Fruit fly (Drosophila melanogaster) whole organism, embryonic: ENCODE data around the gene CG17118.
A peak's percentile ranks its signal among the peaks of the same experiment; 100 is the strongest.

Experiments
- Ada2b ChIP-seq: fragments of 200-800 bp; sonication (Bioruptor generic); IDR thresholded peaks from 2 replicates; pipeline ENCODE4 v1.3.6; 2022; ENCODE audit warnings: missing biosample characterization, missing genetic modification characterization
- Asciz ChIP-seq: fragments of 200-800 bp; sonication (Bioruptor generic); optimal IDR thresholded peaks from 2 replicates; lab custom pipeline; 2017; ENCODE audit warnings: missing biosample characterization, mild to moderate bottlenecking, missing genetic modification characterization, missing genetic modification reagents
- Bteb2 ChIP-seq: fragments of 200-800 bp; sonication (Bioruptor generic); optimal IDR thresholded peaks from 2 replicates; lab custom pipeline; 2016; ENCODE audit warnings: missing biosample characterization, missing genetic modification characterization
- CG10321 ChIP-seq: fragments of 200-800 bp; sonication (Bioruptor generic); IDR thresholded peaks from 2 replicates; pipeline ENCODE4 v1.3.6; 2022; ENCODE audit warnings: missing biosample characterization, missing genetic modification characterization
- CG11093 ChIP-seq: fragments of 200-800 bp; sonication (Bioruptor generic); IDR thresholded peaks from 3 replicates; pipeline ENCODE4 v1.3.6; 2022; ENCODE audit warnings: missing biosample characterization, missing genetic modification characterization
- CG11696 ChIP-seq: fragments of 200-800 bp; sonication (Bioruptor generic); IDR thresholded peaks from 2 replicates; pipeline ENCODE4 v1.3.6; 2022; ENCODE audit warnings: missing biosample characterization, missing genetic modification characterization
- CG12942 ChIP-seq: fragments of 200-800 bp; sonication (Bioruptor generic); optimal IDR thresholded peaks from 3 replicates; lab custom pipeline; 2016; ENCODE audit warnings: missing biosample characterization, missing genetic modification characterization
- CG13123 ChIP-seq: fragments of 200-800 bp; sonication (Bioruptor generic); optimal IDR thresholded peaks from 2 replicates; lab custom pipeline; 2016; ENCODE audit warnings: missing biosample characterization, missing genetic modification characterization
- CG13296 ChIP-seq: fragments of 200-800 bp; sonication (Bioruptor generic); optimal IDR thresholded peaks from 3 replicates; lab custom pipeline; 2018; ENCODE audit warnings: missing biosample characterization, mild to moderate bottlenecking, missing genetic modification characterization
- CG13624 ChIP-seq: fragments of 200-800 bp; sonication (Bioruptor generic); optimal IDR thresholded peaks from 2 replicates; lab custom pipeline; 2016; ENCODE audit warnings: missing biosample characterization, missing genetic modification characterization
- CG14667 ChIP-seq: fragments of 200-800 bp; sonication (Bioruptor generic); IDR thresholded peaks from 2 replicates; pipeline ENCODE4 v1.3.6; 2022; ENCODE audit warnings: missing biosample characterization, missing genetic modification characterization
- CG14965 ChIP-seq: fragments of 200-800 bp; sonication (Bioruptor generic); optimal IDR thresholded peaks from 2 replicates; lab custom pipeline; 2016; ENCODE audit warnings: missing biosample characterization, missing genetic modification characterization, borderline replicate concordance
- CG15601 ChIP-seq: fragments of 200-800 bp; sonication (Bioruptor generic); optimal IDR thresholded peaks from 3 replicates; lab custom pipeline; 2019; ENCODE audit warnings: missing biosample characterization, mild to moderate bottlenecking, missing genetic modification characterization, moderate library complexity
- CG18476 ChIP-seq: fragments of 200-800 bp; sonication (Bioruptor generic); optimal IDR thresholded peaks from 2 replicates; lab custom pipeline; 2016; ENCODE audit warnings: missing biosample characterization, mild to moderate bottlenecking, missing genetic modification characterization
- CG18599 ChIP-seq: fragments of 200-800 bp; sonication (Bioruptor generic); optimal IDR thresholded peaks from 3 replicates; lab custom pipeline; 2017; ENCODE audit warnings: missing biosample characterization, missing genetic modification characterization, mild to moderate bottlenecking, moderate library complexity, missing genetic modification reagents
- CG31224 ChIP-seq: fragments of 200-800 bp; sonication (Bioruptor generic); IDR thresholded peaks from 2 replicates; pipeline ENCODE4 v1.3.6; 2022; ENCODE audit warnings: missing biosample characterization, missing genetic modification characterization
- CG3726 ChIP-seq: fragments of 200-800 bp; sonication (Bioruptor generic); IDR thresholded peaks from 3 replicates; pipeline ENCODE4, ENCODE4 v1.3.6; 2022; ENCODE audit warnings: missing biosample characterization, missing genetic modification characterization
- CG4360 ChIP-seq: fragments of 200-800 bp; sonication (Bioruptor generic); IDR thresholded peaks from 2 replicates; pipeline ENCODE4 v1.3.6; 2022; ENCODE audit warnings: missing biosample characterization, missing genetic modification characterization
- CG4424 ChIP-seq: fragments of 200-800 bp; sonication (Bioruptor generic); optimal IDR thresholded peaks from 3 replicates; lab custom pipeline; 2016; ENCODE audit warnings: missing biosample characterization, missing genetic modification characterization
- CG4730 ChIP-seq: fragments of 200-800 bp; sonication (Bioruptor generic); IDR thresholded peaks from 2 replicates; pipeline ENCODE4 v1.3.6; 2022; ENCODE audit warnings: missing biosample characterization, missing genetic modification characterization
- CG6791 ChIP-seq: fragments of 200-800 bp; sonication (Bioruptor generic); IDR thresholded peaks from 3 replicates; pipeline ENCODE4 v1.3.6; 2022; ENCODE audit warnings: missing biosample characterization, missing genetic modification characterization; ENCODE audit not compliant: partially characterized antibody
- D ChIP-seq, 2 experiments: fragments of 200-800 bp in 1 of 2; fragments of >200 bp in 1 of 2; sonication (Bioruptor generic) in 1 of 2; optimal IDR thresholded peaks; 2 replicates in 1 of 2; 3 replicates in 1 of 2; lab custom pipeline; 2017; ENCODE audit warnings: mild to moderate bottlenecking in 1 of 2, missing biosample characterization in 1 of 2, missing genetic modification characterization in 1 of 2, missing genetic modification reagents in 1 of 2
- Dll ChIP-seq: fragments of 200-800 bp; sonication (Bioruptor generic); IDR thresholded peaks from 4 replicates; pipeline ENCODE4 v1.3.6; 2022; ENCODE audit warnings: missing biosample characterization, missing genetic modification characterization; ENCODE audit not compliant: partially characterized antibody
- Doc2 ChIP-seq: fragments of 200-800 bp; sonication (Bioruptor generic); IDR thresholded peaks from 2 replicates; pipeline ENCODE4 v1.3.6; 2022; ENCODE audit warnings: missing biosample characterization, missing genetic modification characterization
- ERR ChIP-seq: fragments of 200-800 bp; sonication (Bioruptor generic); optimal IDR thresholded peaks from 2 replicates; lab custom pipeline; 2016; ENCODE audit warnings: missing biosample characterization, missing genetic modification characterization
- Ets97D ChIP-seq: fragments of 200-800 bp; sonication (Bioruptor generic); optimal IDR thresholded peaks from 3 replicates; lab custom pipeline; 2016; ENCODE audit warnings: missing biosample characterization, missing genetic modification characterization
- Hr51 ChIP-seq, 2 experiments: fragments of 200-800 bp; sonication (Bioruptor generic); optimal IDR thresholded peaks; 2 replicates in 1 of 2; 3 replicates in 1 of 2; lab custom pipeline; 2016 to 2018; ENCODE audit warnings: missing biosample characterization in 2 of 2, missing genetic modification characterization in 2 of 2, mild to moderate bottlenecking in 1 of 2, moderate library complexity in 1 of 2
- Kr ChIP-seq: fragments of 200-800 bp; sonication (Bioruptor generic); optimal IDR thresholded peaks from 2 replicates; lab custom pipeline; 2017; ENCODE audit warnings: missing biosample characterization, mild to moderate bottlenecking, missing genetic modification characterization
- Mad ChIP-seq: fragments of 200-800 bp; sonication (Bioruptor generic); optimal IDR thresholded peaks from 2 replicates; lab custom pipeline; 2016; ENCODE audit warnings: missing biosample characterization, missing genetic modification characterization
- Mrtf ChIP-seq: fragments of 200-800 bp; sonication (Bioruptor generic); IDR thresholded peaks from 3 replicates; pipeline ENCODE4 v1.3.6; 2022; ENCODE audit warnings: missing biosample characterization, missing genetic modification characterization
- TFAM ChIP-seq: fragments of 200-800 bp; sonication (Bioruptor generic); optimal IDR thresholded peaks from 2 replicates; lab custom pipeline; 2017; ENCODE audit warnings: missing biosample characterization, missing genetic modification characterization, inconsistent platforms
- ase ChIP-seq: fragments of 200-800 bp; sonication (Bioruptor generic); IDR thresholded peaks from 3 replicates; pipeline ENCODE4 v1.3.6; 2022; ENCODE audit warnings: missing biosample characterization, missing genetic modification characterization
- bab2 ChIP-seq: fragments of 200-800 bp; sonication (Bioruptor generic); optimal IDR thresholded peaks from 2 replicates; lab custom pipeline; 2016; ENCODE audit warnings: missing biosample characterization, missing genetic modification characterization
- bbx ChIP-seq: fragments of 200-800 bp; sonication (Bioruptor generic); IDR thresholded peaks from 2 replicates; pipeline ENCODE4 v1.3.6; 2022; ENCODE audit warnings: missing biosample characterization, missing genetic modification characterization; ENCODE audit not compliant: partially characterized antibody
- br ChIP-seq: fragments of >200 bp; optimal IDR thresholded peaks from 2 replicates; lab custom pipeline; 2017
- dati ChIP-seq: fragments of 200-800 bp; sonication (Bioruptor generic); IDR thresholded peaks from 2 replicates; pipeline ENCODE4 v1.3.6; 2022; ENCODE audit warnings: missing biosample characterization, missing genetic modification characterization
- grau ChIP-seq: fragments of 200-800 bp; optimal IDR thresholded peaks from 3 replicates; lab custom pipeline; 2019; ENCODE audit warnings: missing biosample characterization, mild to moderate bottlenecking, missing genetic modification characterization, moderate library complexity
- ham ChIP-seq: fragments of 200-800 bp; sonication (Bioruptor generic); IDR thresholded peaks from 2 replicates; pipeline ENCODE4 v1.3.6; 2022; ENCODE audit warnings: missing biosample characterization, missing genetic modification characterization
- her ChIP-seq: fragments of 200-800 bp; sonication (Bioruptor generic); optimal IDR thresholded peaks from 2 replicates; lab custom pipeline; 2016; ENCODE audit warnings: missing biosample characterization, missing genetic modification characterization
- lab ChIP-seq: fragments of 200-800 bp; sonication (Bioruptor generic); optimal IDR thresholded peaks from 3 replicates; lab custom pipeline; 2017; ENCODE audit warnings: missing biosample characterization, missing genetic modification characterization, mild to moderate bottlenecking, moderate library complexity, missing genetic modification reagents
- lov ChIP-seq, 2 experiments: fragments of 200-800 bp in 1 of 2; fragments of >200 bp in 1 of 2; sonication (Bioruptor generic) in 1 of 2; IDR thresholded peaks in 1 of 2; optimal IDR thresholded peaks in 1 of 2; 2 replicates in 1 of 2; 3 replicates in 1 of 2; pipeline versions ENCODE4 v1.3.6 to Lab custom; 2017 to 2022; ENCODE audit warnings: missing biosample characterization in 1 of 2, missing genetic modification characterization in 1 of 2
- onecut ChIP-seq: fragments of 200-800 bp; sonication (Bioruptor generic); IDR thresholded peaks from 2 replicates; pipeline ENCODE4 v1.3.6; 2022; ENCODE audit warnings: missing biosample characterization, missing genetic modification characterization
- pan ChIP-seq, 4 experiments: fragments of >200 bp in 3 of 4; fragments of 200-800 bp in 1 of 4; sonication (Bioruptor generic) in 1 of 4; optimal IDR thresholded peaks in 3 of 4; IDR thresholded peaks in 1 of 4; 2 replicates each; pipeline versions ENCODE4 v1.3.6 to Lab custom; 2017 to 2022; ENCODE audit warnings: missing biosample characterization in 2 of 4, missing genetic modification characterization in 2 of 4, mixed read lengths in 1 of 4
- row ChIP-seq: fragments of 200-800 bp; sonication (Bioruptor generic); IDR thresholded peaks from 3 replicates; pipeline ENCODE4 v1.3.6; 2022; ENCODE audit warnings: missing biosample characterization, missing genetic modification characterization
- sens-2 ChIP-seq: fragments of 200-800 bp; sonication (Bioruptor generic); IDR thresholded peaks from 2 replicates; pipeline ENCODE4 v1.3.6; 2022; ENCODE audit warnings: missing biosample characterization, missing genetic modification characterization
- sima ChIP-seq: fragments of 200-800 bp; sonication (Bioruptor generic); optimal IDR thresholded peaks from 2 replicates; lab custom pipeline; 2016; ENCODE audit warnings: missing biosample characterization, missing genetic modification characterization
- tap ChIP-seq: fragments of 200-800 bp; optimal IDR thresholded peaks from 3 replicates; lab custom pipeline; 2019; ENCODE audit warnings: missing biosample characterization, mild to moderate bottlenecking, missing genetic modification characterization, moderate library complexity
- trh ChIP-seq: fragments of 200-800 bp; sonication (Bioruptor generic); optimal IDR thresholded peaks from 2 replicates; lab custom pipeline; 2016; ENCODE audit warnings: missing biosample characterization, missing genetic modification characterization
- tx ChIP-seq: fragments of 200-800 bp; sonication (Bioruptor generic); optimal IDR thresholded peaks from 2 replicates; lab custom pipeline; 2016; ENCODE audit warnings: missing biosample characterization, missing genetic modification characterization
- vfl ChIP-seq: fragments of 200-800 bp; sonication (Bioruptor generic); optimal IDR thresholded peaks from 2 replicates; lab custom pipeline; 2016; ENCODE audit warnings: missing biosample characterization, missing genetic modification characterization
- yki ChIP-seq: fragments of >200 bp; optimal IDR thresholded peaks from 3 replicates; lab custom pipeline; 2018
- z ChIP-seq: fragments of 200-800 bp; sonication (Bioruptor generic); IDR thresholded peaks from 3 replicates; pipeline ENCODE4 v1.3.6; 2022; ENCODE audit warnings: missing biosample characterization, missing genetic modification characterization

Gene CG17118

dm6 chr2L:10743714-10744113 is 13.7 kb downstream of the CG17118 start, which contains the start of gene CG6729 (continued):
- TF ChIP-seq D (optimal IDR thresholded peaks at IDR 0.05; lab: Kevin White, UChicago), result no peak
- no peak for TF ChIP-seq D (GFP tag; optimal IDR thresholded peaks at IDR 0.05; lab: Kevin White, UChicago)
- TF ChIP-seq lab, result no peak
- no peak for TF ChIP-seq CG4424 (GFP tag; lab: Kevin White, UChicago)
- TF ChIP-seq sens-2 (GFP tag; lab: Robert Waterston, UW), result no peak
- TF ChIP-seq Hr51 (GFP tag; optimal IDR thresholded peaks at IDR 0.05; lab: Kevin White, UChicago), result no peak
- TF ChIP-seq dati (GFP tag; lab: Robert Waterston, UW), result no peak
- no peak for TF ChIP-seq CG4360 (GFP tag; lab: Robert Waterston, UW)
- TF ChIP-seq pan (optimal IDR thresholded peaks at IDR 0.05; lab: Kevin White, UChicago), result no peak
- no peak for TF ChIP-seq pan (GFP tag; optimal IDR thresholded peaks at IDR 0.05 in 1 of 2, IDR thresholded peaks at IDR 0.05 in 1 of 2)
- TF ChIP-seq her (GFP tag; lab: Kevin White, UChicago), result no peak
- TF ChIP-seq ase (GFP tag; lab: Robert Waterston, UW), result no peak
- no peak for TF ChIP-seq CG13624 (GFP tag; lab: Kevin White, UChicago)
- no peak for TF ChIP-seq Doc2 (GFP tag; lab: Robert Waterston, UW)
- TF ChIP-seq Kr (GFP tag; lab: Kevin White, UChicago), result no peak
- TF ChIP-seq CG6791 (GFP tag; lab: Robert Waterston, UW), result peak; percentile 80
- no peak for TF ChIP-seq onecut (GFP tag; lab: Robert Waterston, UW)
- TF ChIP-seq ERR (GFP tag; lab: Kevin White, UChicago), result no peak
- TF ChIP-seq trh (GFP tag; lab: Kevin White, UChicago), result no peak
- no peak for TF ChIP-seq CG13123 (GFP tag; lab: Kevin White, UChicago)
- TF ChIP-seq Mrtf (GFP tag; lab: Robert Waterston, UW), result no peak
- TF ChIP-seq CG31224, result no peak
- no peak for TF ChIP-seq CG3726 (GFP tag; lab: Robert Waterston, UW)
- TF ChIP-seq CG14667 (GFP tag; lab: Robert Waterston, UW), result no peak
- no peak for TF ChIP-seq tap
- TF ChIP-seq Mad, result no peak
- TF ChIP-seq Bteb2 (GFP tag; lab: Kevin White, UChicago), result no peak
- TF ChIP-seq CG11696 (GFP tag; lab: Robert Waterston, UW), result no peak
- no peak for TF ChIP-seq Ada2b (GFP tag; lab: Robert Waterston, UW)
- TF ChIP-seq br (lab: Kevin White, UChicago), result no peak
- no peak for TF ChIP-seq bab2 (GFP tag; lab: Kevin White, UChicago)
- no peak for TF ChIP-seq Ets97D
- no peak for TF ChIP-seq ham
- TF ChIP-seq CG11093 (GFP tag; lab: Robert Waterston, UW), result no peak
- TF ChIP-seq row (GFP tag; lab: Robert Waterston, UW), result no peak
- no peak for TF ChIP-seq Asciz (GFP tag; lab: Kevin White, UChicago)
- TF ChIP-seq Dll (GFP tag; lab: Robert Waterston, UW), result peak; percentile 79
- no peak for TF ChIP-seq grau (tag; lab: Kevin White, UChicago)
- TF ChIP-seq z, result no peak
- TF ChIP-seq CG15601 (tag; lab: Kevin White, UChicago), result no peak
- TF ChIP-seq CG13296 (GFP tag; lab: Kevin White, UChicago), result no peak
- no peak for TF ChIP-seq sima (GFP tag; lab: Kevin White, UChicago)
- TF ChIP-seq tx, result no peak
- TF ChIP-seq CG4730, result no peak
- no peak for TF ChIP-seq yki (lab: Kevin White, UChicago)
- TF ChIP-seq bbx (GFP tag; lab: Robert Waterston, UW), result peak; percentile 68
- no peak for TF ChIP-seq CG18599 (GFP tag; lab: Kevin White, UChicago)
- TF ChIP-seq CG10321, result no peak
- TF ChIP-seq CG14965 (GFP tag; lab: Kevin White, UChicago), result no peak
- TF ChIP-seq vfl (GFP tag; lab: Kevin White, UChicago), result no peak
- TF ChIP-seq CG18476 (GFP tag; lab: Kevin White, UChicago), result no peak
- TF ChIP-seq TFAM (GFP tag; lab: Kevin White, UChicago), result no peak
- TF ChIP-seq CG12942 (GFP tag; lab: Kevin White, UChicago), result no peak
- TF ChIP-seq lov (optimal IDR thresholded peaks at IDR 0.05; lab: Kevin White, UChicago), result no peak
- TF ChIP-seq lov (GFP tag; IDR thresholded peaks at IDR 0.05; lab: Robert Waterston, UW), result no peak
